Worm (Caenorhabditis elegans): ENCODE measurements around the gene T27D12.6.

Gene T27D12.6

ce11 chrII:11839116-11839515, 3.8 kb downstream of the T27D12.6 start:
- TF ChIP-seq rcor-1 (GFP tag; IDR thresholded peaks at IDR 0.05): no peak
- no peak for TF ChIP-seq efl-1 (GFP tag; optimal IDR thresholded peaks at IDR 0.05)
- no peak for TF ChIP-seq attf-6 (GFP tag; IDR thresholded peaks at IDR 0.05)
- TF ChIP-seq K12H6.12 (tag; optimal IDR thresholded peaks at IDR 0.05): no peak
- TF ChIP-seq attf-3 (GFP tag; conservative IDR thresholded peaks at IDR 0.05): no peak
- no peak for TF ChIP-seq K11D2.4 (GFP tag; IDR thresholded peaks at IDR 0.05)
- no peak for TF ChIP-seq mes-4 (tag; optimal IDR thresholded peaks at IDR 0.05)
- TF ChIP-seq unc-62 (GFP tag; optimal IDR thresholded peaks at IDR 0.05): no peak
- no peak for TF ChIP-seq rec-8 (tag; optimal IDR thresholded peaks at IDR 0.05)

- TF ChIP-seq lin-26 (GFP tag; IDR thresholded peaks at IDR 0.05): 0 out of 2 replicates have a peak, but pooled peaks have one; percentile 38
- TF ChIP-seq atf-7 (tag; optimal IDR thresholded peaks at IDR 0.05): peak; percentile 50
- TF ChIP-seq F57C9.4 (tag; optimal IDR thresholded peaks at IDR 0.05): no peak
- no peak for TF ChIP-seq hmg-20 (GFP tag; IDR thresholded peaks at IDR 0.05)
- peak; percentile 18 for TF ChIP-seq somi-1 (GFP tag; optimal IDR thresholded peaks at IDR 0.05)
- no peak for TF ChIP-seq snpc-4 (GFP tag; optimal IDR thresholded peaks at IDR 0.05)
- peak; percentile 23 to 87 (median 78) for TF ChIP-seq snpc-4 (tag; optimal IDR thresholded peaks at IDR 0.05)
- TF ChIP-seq unc-62 (GFP tag; optimal IDR thresholded peaks at IDR 0.05): no peak
- TF ChIP-seq mel-28 (tag; optimal IDR thresholded peaks at IDR 0.05; ENCODE audit: borderline replicate concordance): no peak
- TF ChIP-seq ztf-26 (tag; optimal IDR thresholded peaks at IDR 0.05): peak; percentile 61
Measured at ce11 chrII:11841653-11842052, 6.3 kb downstream of the T27D12.6 start.

- TF ChIP-seq unc-62 (GFP tag; optimal IDR thresholded peaks at IDR 0.05): no peak
- TF ChIP-seq D2030.7 (GFP tag; IDR thresholded peaks at IDR 0.05): no peak
- TF ChIP-seq attf-5 (GFP tag; optimal IDR thresholded peaks at IDR 0.05): no peak
- TF ChIP-seq ceh-100 (GFP tag; IDR thresholded peaks at IDR 0.05): no peak
- no peak for TF ChIP-seq dox-1 (GFP tag; IDR thresholded peaks at IDR 0.05)
Measured at ce11 chrII:11842317-11842716, 7.0 kb downstream of the T27D12.6 start, which contains the start of gene T27D12.1. Gene T27D12.1, plus strand, starts transcription at chrII:11842617.

- no peak for TF ChIP-seq egl-18 (GFP tag; IDR thresholded peaks at IDR 0.05)
- no peak for TF ChIP-seq repo-1 (tag; optimal IDR thresholded peaks at IDR 0.05)
- no peak for TF ChIP-seq mxl-1 (tag; optimal IDR thresholded peaks at IDR 0.05)
- no peak for TF ChIP-seq egrh-3 (GFP tag; IDR thresholded peaks at IDR 0.05)
- TF ChIP-seq lir-1 (GFP tag; conservative IDR thresholded peaks at IDR 0.05): no peak
- TF ChIP-seq snpc-1.1 (tag; optimal IDR thresholded peaks at IDR 0.05; ENCODE audit: insufficient read depth): peak; percentile 34
- TF ChIP-seq athp-1 (tag; optimal IDR thresholded peaks at IDR 0.05): no peak
- TF ChIP-seq ets-4 (GFP tag; optimal IDR thresholded peaks at IDR 0.05): no peak
- TF ChIP-seq ceh-27 (GFP tag; optimal IDR thresholded peaks at IDR 0.05): no peak
- no peak for TF ChIP-seq madf-6 (GFP tag; IDR thresholded peaks at IDR 0.05)
- peak; percentile 27 for TF ChIP-seq snpc-4 (GFP tag; optimal IDR thresholded peaks at IDR 0.05)
- peak in 3 of 4 experiments; percentile 37 to 78 (median 67) for TF ChIP-seq snpc-4 (tag; optimal IDR thresholded peaks at IDR 0.05)
Measured at ce11 chrII:11842766-11843165, 7.5 kb downstream of the T27D12.6 start.

ce11 chrII:11843441-11843840, 8.1 kb downstream of the T27D12.6 start:
- TF ChIP-seq atf-7 (tag; optimal IDR thresholded peaks at IDR 0.05) (no peak), Y53G8AR.9 (GFP tag; conservative IDR thresholded peaks at IDR 0.05) (0 out of 2 replicates have a peak, but pooled peaks have one; percentile 26)
